Fruit fly (Drosophila melanogaster): ENCODE results near the gene CG33290.

Gene CG33290

DNA sequence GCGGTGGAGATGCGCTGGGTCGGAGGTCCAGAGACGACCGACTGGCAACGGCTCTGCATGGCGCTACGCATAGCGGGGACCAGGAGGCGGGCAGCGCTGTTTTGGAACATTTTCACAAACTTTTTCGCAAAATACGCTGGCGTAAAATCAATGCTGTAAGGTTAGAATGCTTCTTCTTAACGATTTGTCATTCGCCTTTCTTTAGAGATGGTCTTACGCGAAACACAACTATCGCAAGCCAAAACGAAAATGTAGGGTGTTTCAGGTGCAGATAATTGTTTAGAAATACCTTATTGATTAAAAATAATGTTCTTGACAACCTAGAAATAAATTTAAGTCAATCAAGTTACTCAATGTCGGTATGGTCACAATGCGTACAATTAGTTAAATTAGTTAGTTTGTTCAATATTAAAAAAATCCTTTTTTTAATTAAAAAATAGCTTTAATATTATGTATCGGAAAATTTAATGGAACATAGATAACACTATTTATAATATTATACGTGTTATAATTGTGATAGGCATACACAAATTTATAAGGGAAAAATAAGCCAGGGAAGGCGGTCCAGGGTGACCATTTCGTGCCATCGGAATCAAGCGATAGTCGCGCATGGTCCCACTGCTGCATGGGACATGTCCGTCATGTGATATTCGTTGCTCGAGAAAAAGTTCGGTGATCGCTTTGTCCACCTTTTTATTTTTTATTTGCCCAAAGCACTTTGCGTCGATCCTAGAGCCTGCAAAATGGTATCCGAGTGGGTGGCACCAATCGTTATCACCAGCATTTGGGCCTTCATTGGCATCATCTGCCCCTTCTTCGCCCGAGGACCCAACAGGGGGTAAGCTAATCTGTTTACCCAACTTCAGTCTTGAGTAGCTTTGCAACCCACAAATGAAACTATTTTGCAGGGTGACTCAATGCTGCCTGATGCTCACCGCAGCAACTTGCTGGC is 2.6 kb upstream of the CG33290 start, which contains the start of the genes COX8 and VhaM9.7-b (continued):
- TF ChIP-seq CG3726 (GFP tag; IDR thresholded peaks at IDR 0.05) (no peak), az2 (GFP tag; optimal IDR thresholded peaks at IDR 0.05) (peak; percentile 57), h (optimal IDR thresholded peaks at IDR 0.05) (no peak), dmrt99B (tag; optimal IDR thresholded peaks at IDR 0.05) (no peak), Adf1 (GFP tag; IDR thresholded peaks at IDR 0.05) (no peak), psq (GFP tag; optimal IDR thresholded peaks at IDR 0.05) (peak; percentile 18), tna (GFP tag; IDR thresholded peaks at IDR 0.05; ENCODE audit: partially characterized antibody) (0 out of 2 replicates have a peak, but pooled peaks have one; percentile 28), Hsf (GFP tag; optimal IDR thresholded peaks at IDR 0.05) (peak; percentile 77), CG15011 (GFP tag; optimal IDR thresholded peaks at IDR 0.05) (no peak), bab2 (GFP tag; optimal IDR thresholded peaks at IDR 0.05) (peak; percentile 49), esg (GFP tag; conservative IDR thresholded peaks at IDR 0.05) (peak; percentile 64), CG3847 (GFP tag; IDR thresholded peaks at IDR 0.05) (peak; percentile 49; the same call in 1 of the 2 replicates), scrt (GFP tag; optimal IDR thresholded peaks at IDR 0.05) (no peak), Hand (GFP tag; optimal IDR thresholded peaks at IDR 0.05) (no peak), Mes4 (GFP tag; optimal IDR thresholded peaks at IDR 0.05) (no peak), pho (GFP tag; optimal IDR thresholded peaks at IDR 0.05) (peak; percentile 13), CG1832 (GFP tag; optimal IDR thresholded peaks at IDR 0.05) (no peak), jumu (GFP tag; optimal IDR thresholded peaks at IDR 0.05) (peak; percentile 44), CG7928 (GFP tag; optimal IDR thresholded peaks at IDR 0.05) (peak; percentile 25), lilli (GFP tag; optimal IDR thresholded peaks at IDR 0.05) (peak; percentile 80), al (GFP tag; IDR thresholded peaks at IDR 0.05) (peak; percentile 57; the same call in 1 of the 2 replicates), CG10959 (GFP tag; IDR thresholded peaks at IDR 0.05) (no peak; the same call in 1 of the 2 replicates), sob (GFP tag; IDR thresholded peaks at IDR 0.05) (peak; percentile 67), CG6854 (GFP tag; optimal IDR thresholded peaks at IDR 0.05) (no peak), toy (GFP tag; IDR thresholded peaks at IDR 0.05) (no peak), caup (GFP tag; optimal IDR thresholded peaks at IDR 0.05; ENCODE audit: severe bottlenecking) (no peak), nom (GFP tag; optimal IDR thresholded peaks at IDR 0.05) (no peak), CrebB (tag; optimal IDR thresholded peaks at IDR 0.05) (no peak), grn (GFP tag; optimal IDR thresholded peaks at IDR 0.05) (no peak), Dek (tag; optimal IDR thresholded peaks at IDR 0.05) (no peak), CHES-1-like (GFP tag; optimal IDR thresholded peaks at IDR 0.05) (peak; percentile 48), CG3995 (GFP tag; optimal IDR thresholded peaks at IDR 0.05) (peak; percentile 55), CG8944 (GFP tag; optimal IDR thresholded peaks at IDR 0.05) (peak; percentile 58), Bteb2 (GFP tag; optimal IDR thresholded peaks at IDR 0.05) (no peak), tin (GFP tag; optimal IDR thresholded peaks at IDR 0.05) (peak; percentile 64), CkIIα-i1 (GFP tag; IDR thresholded peaks at IDR 0.05) (no peak), CG3407 (GFP tag; optimal IDR thresholded peaks at IDR 0.05) (no peak), zen (tag; optimal IDR thresholded peaks at IDR 0.05) (peak; percentile 55), CG12391 (tag; optimal IDR thresholded peaks at IDR 0.05) (no peak), grau (tag; optimal IDR thresholded peaks at IDR 0.05) (no peak), HLH4C (GFP tag; IDR thresholded peaks at IDR 0.05; ENCODE audit: partially characterized antibody) (peak; percentile 60; the same call in 2 of the 3 replicates), CG5180 (GFP tag; optimal IDR thresholded peaks at IDR 0.05) (no peak), CG9215 (GFP tag; IDR thresholded peaks at IDR 0.05) (no peak), ato (GFP tag; IDR thresholded peaks at IDR 0.05; ENCODE audit: partially characterized antibody) (peak; percentile 48; the same call in 1 of the 2 replicates), NC2α (GFP tag; optimal IDR thresholded peaks at IDR 0.05) (no peak), Ada2b (GFP tag; IDR thresholded peaks at IDR 0.05) (no peak), jing (GFP tag; optimal IDR thresholded peaks at IDR 0.05) (no peak), danr (GFP tag; IDR thresholded peaks at IDR 0.05) (no peak), Taf1 (GFP tag; IDR thresholded peaks at IDR 0.05) (peak; percentile 62; the same call in 1 of the 2 replicates)

Measured in whole organism, embryonic.